Worm (Caenorhabditis elegans) whole organism, young adult: ENCODE measurements around the gene srt-24.

ENCODE experiments used
- B0035.1 ChIP-seq: sonication (generic microtip); optimal IDR thresholded peaks from 2 replicates; lab custom pipeline; 2016; ENCODE audit warnings: missing genetic modification characterization, mild to moderate bottlenecking, missing compliant biosample characterization, missing genotype, missing genetic modification reagents
- C06A6.2 ChIP-seq: fragments of 200-800 bp; sonication (Bioruptor generic); conservative IDR thresholded peaks from 2 replicates; pipeline ENCODE4 v1.3.6; 2022; ENCODE audit warnings: missing genetic modification characterization, missing compliant biosample characterization
- F22D6.2 ChIP-seq: sonication (generic microtip); optimal IDR thresholded peaks from 2 replicates; lab custom pipeline; 2016; ENCODE audit warnings: mild to moderate bottlenecking, missing genetic modification characterization, missing compliant biosample characterization
- F37B4.10 ChIP-seq: fragments of 200-800 bp; sonication (Bioruptor generic); IDR thresholded peaks from 2 replicates; pipeline ENCODE4 v1.3.6; 2022; ENCODE audit warnings: missing genetic modification characterization, missing compliant biosample characterization
- F49E8.2 ChIP-seq: sonication (generic microtip); optimal IDR thresholded peaks from 3 replicates; lab custom pipeline; 2017; ENCODE audit warnings: missing genetic modification characterization, mild to moderate bottlenecking, missing compliant biosample characterization, antibody characterized with exemption, moderate library complexity; ENCODE audit not compliant: insufficient read depth
- F57C9.4 ChIP-seq: sonication (generic microtip); optimal IDR thresholded peaks from 2 replicates; lab custom pipeline; 2017; ENCODE audit warnings: mild to moderate bottlenecking, missing genetic modification characterization, missing compliant biosample characterization
- K12H6.12 ChIP-seq: fragments of 200-800 bp; sonication (Bioruptor generic); optimal IDR thresholded peaks from 2 replicates; lab custom pipeline; 2018; ENCODE audit warnings: mild to moderate bottlenecking, missing genetic modification characterization, missing compliant biosample characterization
- T07F8.4 ChIP-seq: sonication (generic microtip); optimal IDR thresholded peaks from 2 replicates; lab custom pipeline; 2016; ENCODE audit warnings: mild to moderate bottlenecking, missing genetic modification characterization, moderate library complexity, missing compliant biosample characterization
- T26A5.8 ChIP-seq: sonication (generic microtip); optimal IDR thresholded peaks from 2 replicates; lab custom pipeline; 2016; ENCODE audit warnings: missing genetic modification characterization, missing compliant biosample characterization
- Y53G8AR.9 ChIP-seq: fragments of 200-800 bp; sonication (Bioruptor generic); conservative IDR thresholded peaks from 2 replicates; pipeline ENCODE4 v1.3.6; 2022; ENCODE audit warnings: missing genetic modification reagents, missing genetic modification characterization, missing compliant biosample characterization
- ama-1 ChIP-seq, 3 experiments: fragments of 150-350 bp in 1 of 3; sonication (generic microtip) in 2 of 3; optimal IDR thresholded peaks; 2 replicates each; lab custom pipeline; 2014 to 2018; ENCODE audit warnings: missing biosample characterization in 2 of 3, missing genetic modification characterization in 2 of 3, missing genetic modification reagents in 2 of 3
- atf-7 ChIP-seq: sonication (generic microtip); optimal IDR thresholded peaks from 2 replicates; lab custom pipeline; 2017; ENCODE audit warnings: mild to moderate bottlenecking, missing genetic modification characterization, missing compliant biosample characterization
- attf-3 ChIP-seq: fragments of 200-800 bp; sonication (Bioruptor generic); conservative IDR thresholded peaks from 2 replicates; pipeline ENCODE4 v1.3.6; 2022; ENCODE audit warnings: missing genetic modification reagents, missing genetic modification characterization, missing compliant biosample characterization
- bed-1 ChIP-seq: fragments of 200-800 bp; sonication (Bioruptor generic); IDR thresholded peaks from 2 replicates; pipeline ENCODE4 v1.3.6; 2022; ENCODE audit warnings: missing genetic modification reagents, missing genetic modification characterization, missing compliant biosample characterization
- ceh-40 ChIP-seq: fragments of 200-800 bp; sonication (Bioruptor generic); IDR thresholded peaks from 2 replicates; pipeline ENCODE4 v1.3.6; 2022; ENCODE audit warnings: missing genetic modification characterization, missing compliant biosample characterization
- ceh-58 ChIP-seq: fragments of 200-800 bp; sonication (Bioruptor generic); IDR thresholded peaks from 2 replicates; pipeline ENCODE4 v1.3.6; 2022; ENCODE audit warnings: missing genetic modification characterization, missing compliant biosample characterization
- dox-1 ChIP-seq: fragments of 200-800 bp; sonication (Bioruptor generic); IDR thresholded peaks from 2 replicates; pipeline ENCODE4 v1.3.6; 2022; ENCODE audit warnings: missing genetic modification reagents, missing genetic modification characterization, missing compliant biosample characterization
- fkh-3 ChIP-seq: sonication (generic microtip); optimal IDR thresholded peaks from 2 replicates; lab custom pipeline; 2016; ENCODE audit warnings: mild to moderate bottlenecking, missing genetic modification characterization, missing compliant biosample characterization
- hlh-26 ChIP-seq: fragments of 200-800 bp; sonication (Bioruptor generic); conservative IDR thresholded peaks from 2 replicates; pipeline ENCODE4 v1.3.6; 2022; ENCODE audit warnings: missing genetic modification reagents, missing genetic modification characterization, missing compliant biosample characterization
- hmg-20 ChIP-seq: fragments of 200-800 bp; sonication (Bioruptor generic); IDR thresholded peaks from 2 replicates; pipeline ENCODE4 v1.3.6; 2022; ENCODE audit warnings: missing genetic modification reagents, missing genetic modification characterization, missing compliant biosample characterization
- lsl-1 ChIP-seq: fragments of 200-800 bp; sonication (Bioruptor generic); optimal IDR thresholded peaks from 2 replicates; lab custom pipeline; 2018; ENCODE audit warnings: mild to moderate bottlenecking, missing genetic modification characterization, moderate library complexity, missing compliant biosample characterization
- mel-28 ChIP-seq: sonication (generic microtip); optimal IDR thresholded peaks from 2 replicates; lab custom pipeline; 2016; ENCODE audit warnings: borderline replicate concordance, mild to moderate bottlenecking, missing genetic modification characterization, missing compliant biosample characterization
- mes-4 ChIP-seq: sonication (generic microtip); optimal IDR thresholded peaks from 2 replicates; lab custom pipeline; 2016; ENCODE audit warnings: missing genotype, missing genetic modification characterization, missing compliant biosample characterization
- nfya-2 ChIP-seq: fragments of 200-800 bp; sonication (Bioruptor generic); IDR thresholded peaks from 2 replicates; pipeline ENCODE4 v1.3.6; 2022; ENCODE audit warnings: missing genetic modification reagents, missing genetic modification characterization, missing compliant biosample characterization
- nfyb-1 ChIP-seq: fragments of 200-800 bp; sonication (Bioruptor generic); IDR thresholded peaks from 2 replicates; pipeline ENCODE4 v1.3.6; 2022; ENCODE audit warnings: missing genetic modification reagents, missing genetic modification characterization, missing compliant biosample characterization
- nhr-120 ChIP-seq: fragments of 200-800 bp; sonication (Bioruptor generic); IDR thresholded peaks from 2 replicates; pipeline ENCODE4 v1.3.6; 2022; ENCODE audit warnings: missing genetic modification characterization, missing compliant biosample characterization
- nhr-179 ChIP-seq: sonication (generic microtip); optimal IDR thresholded peaks from 2 replicates; lab custom pipeline; 2016; ENCODE audit warnings: mild to moderate bottlenecking, missing genetic modification characterization, missing compliant biosample characterization
- pbrm-1 ChIP-seq: fragments of 200-800 bp; sonication (Bioruptor generic); IDR thresholded peaks from 2 replicates; pipeline ENCODE4 v1.3.6; 2022; ENCODE audit warnings: missing genetic modification reagents, missing genetic modification characterization, missing compliant biosample characterization
- pha-4 ChIP-seq: fragments of 150-350 bp; sonication (generic microtip); optimal IDR thresholded peaks from 2 replicates; lab custom pipeline; 2014; ENCODE audit warnings: missing biosample characterization, missing genetic modification reagents, missing genetic modification characterization
- rpc-1 ChIP-seq, 2 experiments: fragments of 150-350 bp in 1 of 2; sonication (generic microtip) in 1 of 2; optimal IDR thresholded peaks; 2 replicates each; lab custom pipeline; 2014 to 2018; ENCODE audit warnings: missing biosample characterization in 1 of 2, missing genetic modification characterization in 1 of 2, missing genetic modification reagents in 1 of 2, missing genotype in 1 of 2
- snpc-1.1 ChIP-seq: sonication (generic microtip); optimal IDR thresholded peaks from 2 replicates; lab custom pipeline; 2017; ENCODE audit warnings: missing genetic modification characterization, mild to moderate bottlenecking, missing compliant biosample characterization, antibody characterized with exemption, moderate library complexity, missing genotype, missing genetic modification reagents; ENCODE audit not compliant: insufficient read depth
- sptf-2 ChIP-seq: fragments of 200-800 bp; sonication (Bioruptor generic); optimal IDR thresholded peaks from 2 replicates; lab custom pipeline; 2018; ENCODE audit warnings: mild to moderate bottlenecking, missing genetic modification characterization, missing compliant biosample characterization
- tlf-1 ChIP-seq: fragments of 200-800 bp; sonication (Bioruptor generic); optimal IDR thresholded peaks from 2 replicates; lab custom pipeline; 2018; ENCODE audit warnings: mild to moderate bottlenecking, missing genetic modification characterization, missing compliant biosample characterization
- zfh-2 ChIP-seq: fragments of 200-800 bp; sonication (Bioruptor generic); conservative IDR thresholded peaks from 2 replicates; pipeline ENCODE4 v1.3.6; 2022; ENCODE audit warnings: missing genetic modification reagents, missing genetic modification characterization, missing compliant biosample characterization
- ztf-18 ChIP-seq: sonication (generic microtip); optimal IDR thresholded peaks from 2 replicates; lab custom pipeline; 2016; ENCODE audit warnings: missing genotype, mild to moderate bottlenecking, missing genetic modification characterization, missing compliant biosample characterization
- ztf-28 ChIP-seq: fragments of 200-800 bp; sonication (Bioruptor generic); IDR thresholded peaks from 2 replicates; pipeline ENCODE4 v1.3.6; 2022; ENCODE audit warnings: missing genetic modification reagents, missing genetic modification characterization, missing compliant biosample characterization

srt-24 gene

ce11 chrIV:749557-749956 lies 18.7 kb upstream of the srt-24 start (continued):
- TF ChIP-seq nfyb-1 = no peak
- TF ChIP-seq lsl-1 = no peak
- TF ChIP-seq ztf-18 (tag; lab: Kevin White, UChicago) = no peak

ce11 chrIV:746333-746732 lies 15.5 kb upstream of the srt-24 start:
- TF ChIP-seq ama-1 (optimal IDR thresholded peaks at IDR 0.05; lab: Kevin White, UChicago) (no peak), ama-1 (GFP tag; optimal IDR thresholded peaks at IDR 0.05; lab: Kevin White, UChicago) (no peak), zfh-2 (GFP tag; lab: Robert Waterston, UW) (peak; percentile 44; the same call in 1 of the 2 replicates)

- TF ChIP-seq T07F8.4 (tag; lab: Kevin White, UChicago) = no peak
- no peak for TF ChIP-seq ceh-58 (GFP tag; lab: Robert Waterston, UW)
- TF ChIP-seq atf-7 (tag; lab: Kevin White, UChicago) = no peak
- TF ChIP-seq rpc-1 (optimal IDR thresholded peaks at IDR 0.05; lab: Kevin White, UChicago) = no peak
- no peak for TF ChIP-seq rpc-1 (tag; optimal IDR thresholded peaks at IDR 0.05; lab: Kevin White, UChicago)
- no peak for TF ChIP-seq T26A5.8
- no peak for TF ChIP-seq attf-3 (GFP tag; lab: Robert Waterston, UW)
- TF ChIP-seq fkh-3 = no peak
- TF ChIP-seq tlf-1 (GFP tag; lab: Kevin White, UChicago) = no peak
- no peak for TF ChIP-seq mes-4 (tag; lab: Kevin White, UChicago)
- TF ChIP-seq pha-4 (tag; lab: Kevin White, UChicago) = no peak
- no peak for TF ChIP-seq nhr-179 (tag; lab: Kevin White, UChicago)
- no peak for TF ChIP-seq F37B4.10 (GFP tag; lab: Robert Waterston, UW)
- no peak for TF ChIP-seq sptf-2
- no peak for TF ChIP-seq F22D6.2 (tag; lab: Kevin White, UChicago)
- TF ChIP-seq hlh-26 (GFP tag; lab: Robert Waterston, UW) = no peak
- no peak for TF ChIP-seq B0035.1
- TF ChIP-seq Y53G8AR.9 (GFP tag; lab: Robert Waterston, UW) = no peak
- TF ChIP-seq nfya-2 (GFP tag; lab: Robert Waterston, UW) = no peak
Measured at ce11 chrIV:741831-742230, 11.0 kb upstream of the srt-24 start.

- TF ChIP-seq F49E8.2 (tag; lab: Kevin White, UChicago) (no peak), ztf-28 (GFP tag; lab: Robert Waterston, UW) (no peak), lsl-1 (no peak)
Measured at ce11 chrIV:740674-741073, 9.8 kb upstream of the srt-24 start.

- TF ChIP-seq mes-4 (tag; lab: Kevin White, UChicago) (no peak), dox-1 (GFP tag; lab: Robert Waterston, UW) (no peak), fkh-3 (no peak), bed-1 (GFP tag; lab: Robert Waterston, UW) (no peak), ceh-58 (GFP tag; lab: Robert Waterston, UW) (no peak), T07F8.4 (tag; lab: Kevin White, UChicago) (no peak), hlh-26 (GFP tag; lab: Robert Waterston, UW) (no peak), pha-4 (tag; lab: Kevin White, UChicago) (no peak), pbrm-1 (GFP tag; lab: Robert Waterston, UW) (no peak), mel-28 (tag; lab: Kevin White, UChicago) (no peak), C06A6.2 (no peak), nfya-2 (GFP tag; lab: Robert Waterston, UW) (no peak), K12H6.12 (tag; lab: Kevin White, UChicago) (no peak), snpc-1.1 (tag; lab: Kevin White, UChicago) (no peak), ceh-40 (GFP tag; lab: Robert Waterston, UW) (no peak), F57C9.4 (tag; lab: Kevin White, UChicago) (no peak), nhr-120 (GFP tag; lab: Robert Waterston, UW) (no peak), hmg-20 (GFP tag; lab: Robert Waterston, UW) (no peak)
Measured at ce11 chrIV:736447-736846, 5.6 kb upstream of the srt-24 start, which contains the start of gene kvs-5. Gene kvs-5 (plus strand): TSS chrIV:736747.
